Worm (Caenorhabditis elegans): ENCODE results near the gene F47D2.11.
"Not testable (repeated sequence)": the region's sequence is repeated elsewhere in the genome, so short reads cannot be mapped to it uniquely, and the experiment has no call there.

F47D2.11 gene

DNA sequence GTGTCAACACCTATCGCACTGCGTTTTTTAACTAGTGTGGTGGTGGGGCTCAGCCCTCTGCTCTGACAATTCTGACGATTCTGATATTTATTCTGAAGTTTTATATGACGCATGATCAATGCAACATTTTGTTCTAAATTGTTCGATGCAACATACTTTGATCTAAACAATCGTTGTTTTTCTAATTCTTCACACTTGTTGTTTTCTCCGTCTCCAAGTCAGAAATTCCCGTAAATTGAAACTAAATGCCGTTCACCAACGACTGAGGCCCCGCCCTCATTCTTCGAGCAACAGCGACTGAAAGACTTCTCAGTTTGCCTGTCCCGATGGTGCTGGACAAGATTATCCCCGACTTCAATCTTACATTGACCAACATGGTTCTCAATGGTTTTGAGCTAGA is 11.1 kb downstream of the F47D2.11 start, which contains the start of gene srt-19:
srt-19 (plus strand) TSS at position 301 of the 400 bp plus-strand sequence.
- TF ChIP-seq cog-1 (tag; optimal IDR thresholded peaks at IDR 0.05); T22C8.4 (GFP tag; IDR thresholded peaks at IDR 0.05); ztf-23 (GFP tag; IDR thresholded peaks at IDR 0.05): not testable (repeated sequence)

ce11 chrV:4281699-4282098 is 14.1 kb downstream of the F47D2.11 start, which contains the start of gene srt-37:
TSS of gene srt-37 (minus strand) at chrV:4281799.
- not testable (repeated sequence) for TF ChIP-seq klf-2 (GFP tag; conservative IDR thresholded peaks at IDR 0.05); flt-1 (GFP tag; IDR thresholded peaks at IDR 0.05); ztf-23 (GFP tag; IDR thresholded peaks at IDR 0.05)

- TF ChIP-seq flt-1 (GFP tag; IDR thresholded peaks at IDR 0.05); med-1 (GFP tag; optimal IDR thresholded peaks at IDR 0.05; ENCODE audit: insufficient read depth); ztf-23 (GFP tag; IDR thresholded peaks at IDR 0.05): not testable (repeated sequence)
Observed at ce11 chrV:4278735-4279134, 17.1 kb downstream of the F47D2.11 start, which contains the start of gene srt-20. TSS of gene srt-20 (minus strand) at chrV:4278835.

DNA sequence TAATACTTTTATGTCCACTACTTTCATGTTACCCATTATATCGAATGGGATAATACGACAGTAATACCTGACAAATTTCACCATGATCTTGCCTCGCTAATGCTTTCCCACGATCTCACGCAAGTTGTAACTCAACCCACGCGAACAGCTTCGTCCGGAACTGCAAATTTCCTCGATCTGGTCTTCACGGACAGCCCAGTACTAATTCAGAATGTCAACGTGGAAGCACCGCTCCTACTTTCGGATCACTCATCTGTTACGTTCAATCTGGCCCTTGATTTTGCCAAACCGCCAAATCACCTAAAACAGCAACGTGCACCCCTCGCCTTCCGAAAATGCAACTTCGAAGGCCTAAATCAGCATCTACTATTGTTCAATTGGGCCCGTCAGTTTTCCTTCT is 22.4 kb downstream of the F47D2.11 start:
- TF ChIP-seq tab-1 (GFP tag; IDR thresholded peaks at IDR 0.05) (no peak), T22C8.4 (GFP tag; IDR thresholded peaks at IDR 0.05) (no peak), flt-1 (GFP tag; IDR thresholded peaks at IDR 0.05) (no peak), med-1 (GFP tag; optimal IDR thresholded peaks at IDR 0.05; ENCODE audit: insufficient read depth) (no peak), ztf-29 (GFP tag; IDR thresholded peaks at IDR 0.05) (no peak), cog-1 (tag; optimal IDR thresholded peaks at IDR 0.05) (no peak), klf-2 (GFP tag; conservative IDR thresholded peaks at IDR 0.05) (no peak), ztf-23 (GFP tag; IDR thresholded peaks at IDR 0.05) (no peak)

DNA sequence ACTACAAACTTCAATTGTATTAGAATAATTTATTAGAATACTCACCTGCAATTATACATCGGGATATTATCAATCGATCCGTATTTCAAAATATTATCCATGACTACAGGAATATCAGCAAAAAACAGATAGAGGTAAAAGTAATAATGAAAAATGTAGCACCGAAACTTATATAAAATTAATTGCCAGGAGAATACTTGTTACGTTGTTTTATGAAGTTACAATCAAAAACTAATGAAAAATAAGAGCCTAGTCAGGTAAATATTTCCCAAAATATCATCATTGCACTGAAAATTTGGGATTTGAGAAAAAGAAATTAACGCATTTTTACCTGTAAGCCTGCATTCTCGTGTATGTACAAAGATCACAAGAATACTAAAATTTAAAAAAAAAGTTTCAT is 24.6 kb downstream of the F47D2.11 start, which contains the start of gene srt-38:
srt-38 (minus strand) TSS at position 101 of the 400 bp plus-strand sequence.
- TF ChIP-seq tab-1 (GFP tag; IDR thresholded peaks at IDR 0.05); med-1 (GFP tag; optimal IDR thresholded peaks at IDR 0.05; ENCODE audit: insufficient read depth); cog-1 (tag; optimal IDR thresholded peaks at IDR 0.05): not testable (repeated sequence)

DNA sequence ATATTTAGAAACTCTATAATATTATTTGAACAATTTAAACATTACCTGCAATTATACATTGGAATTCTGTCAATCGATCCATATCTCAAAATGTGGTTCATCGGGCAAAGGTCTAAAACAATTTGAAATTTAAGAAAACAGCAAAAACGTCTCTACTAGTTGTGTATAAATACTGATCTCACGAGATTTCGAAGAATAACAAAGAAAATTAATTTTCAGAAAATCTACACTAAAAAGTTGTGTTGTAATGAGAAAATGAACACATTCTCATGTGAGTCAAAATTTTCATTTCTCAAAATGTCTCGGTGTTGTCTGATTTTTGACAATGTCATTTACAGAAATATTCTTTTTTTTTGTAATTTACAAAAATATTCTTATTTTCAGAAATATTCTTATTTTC is 27.6 kb downstream of the F47D2.11 start, which contains the start of gene srt-36:
srt-36 (minus strand) TSS at position 101 of the 400 bp plus-strand sequence.
- TF ChIP-seq ztf-29 (GFP tag; IDR thresholded peaks at IDR 0.05); tab-1 (GFP tag; IDR thresholded peaks at IDR 0.05); klf-2 (GFP tag; conservative IDR thresholded peaks at IDR 0.05): not testable (repeated sequence)

DNA sequence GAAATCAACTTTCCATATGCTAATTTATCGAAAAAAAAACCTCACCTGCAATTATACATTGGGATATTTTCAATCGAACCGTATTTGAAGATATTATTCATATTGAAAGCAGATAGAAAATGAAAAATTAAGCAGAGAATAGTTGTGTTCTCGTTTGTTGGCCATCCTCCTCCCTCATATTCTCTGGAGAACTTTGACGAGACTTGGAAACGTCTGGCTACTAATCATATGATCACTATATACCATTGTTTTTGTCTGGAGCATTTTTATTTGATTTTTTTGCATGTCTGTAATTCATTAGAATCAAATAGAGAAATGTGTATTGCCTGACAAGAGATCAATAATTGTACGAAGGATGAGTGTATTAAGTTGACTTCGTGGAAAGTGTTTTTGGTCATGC is 31.3 kb downstream of the F47D2.11 start, which contains the start of gene srt-35:
srt-35 (minus strand) TSS at position 101 of the 400 bp plus-strand sequence.
- no peak for TF ChIP-seq cog-1 (tag; optimal IDR thresholded peaks at IDR 0.05)

DNA sequence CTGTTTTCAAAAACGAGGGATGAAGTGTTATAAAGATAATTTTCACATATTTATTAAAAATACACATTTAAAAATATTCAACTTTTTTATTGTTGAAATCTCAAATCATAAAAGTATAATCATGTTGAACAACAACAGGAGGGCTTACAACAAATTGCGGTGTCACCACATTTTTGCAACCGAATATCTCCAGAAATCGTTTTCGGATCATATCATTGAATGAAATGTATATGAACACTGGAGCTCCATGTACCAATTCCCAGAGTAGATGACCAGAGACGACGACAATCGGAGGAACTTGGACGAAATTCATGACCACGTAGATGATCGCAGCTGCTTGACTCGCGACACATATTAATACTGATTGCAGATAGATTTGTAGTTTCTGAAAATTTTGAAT is 34.4 kb downstream of the F47D2.11 start:
- TF ChIP-seq tab-1 (GFP tag; IDR thresholded peaks at IDR 0.05) (no peak), med-1 (GFP tag; optimal IDR thresholded peaks at IDR 0.05; ENCODE audit: insufficient read depth) (no peak), klf-2 (GFP tag; conservative IDR thresholded peaks at IDR 0.05) (no peak), ztf-23 (GFP tag; IDR thresholded peaks at IDR 0.05) (no peak)

DNA sequence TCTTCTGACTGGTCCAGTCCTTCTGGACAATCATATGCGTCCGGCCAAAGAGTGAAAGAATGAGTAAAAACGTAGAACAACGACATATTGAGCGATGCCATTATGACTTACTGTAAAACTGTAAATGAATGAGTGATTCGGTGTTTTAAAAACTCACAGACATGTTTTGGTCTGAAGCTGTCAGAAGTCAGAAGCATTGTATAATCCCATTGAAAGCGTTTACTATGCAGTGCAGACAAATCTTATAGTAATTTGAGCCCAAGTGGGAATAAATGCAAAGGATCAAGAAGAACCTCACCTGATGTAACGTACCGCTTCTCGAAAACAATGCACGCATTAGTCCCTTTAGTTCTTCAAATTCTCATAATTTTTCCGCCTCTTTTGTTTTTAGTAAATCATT is 35.7 kb downstream of the F47D2.11 start, which contains the start of gene srt-3:
srt-3 (minus strand) TSS at position 101 of the 400 bp plus-strand sequence.
- TF ChIP-seq tab-1 (GFP tag; IDR thresholded peaks at IDR 0.05), result no peak
- TF ChIP-seq cog-1 (tag; optimal IDR thresholded peaks at IDR 0.05), result no peak
- TF ChIP-seq ref-1 (GFP tag; conservative IDR thresholded peaks at IDR 0.05), result no peak
- TF ChIP-seq med-1 (GFP tag; optimal IDR thresholded peaks at IDR 0.05; ENCODE audit: insufficient read depth), result no peak
- TF ChIP-seq ztf-29 (GFP tag; IDR thresholded peaks at IDR 0.05), result no peak
- TF ChIP-seq flt-1 (GFP tag; IDR thresholded peaks at IDR 0.05), result no peak
- no peak for TF ChIP-seq klf-2 (GFP tag; conservative IDR thresholded peaks at IDR 0.05)
- no peak for TF ChIP-seq ztf-23 (GFP tag; IDR thresholded peaks at IDR 0.05)
- no peak for TF ChIP-seq T22C8.4 (GFP tag; IDR thresholded peaks at IDR 0.05)

- TF ChIP-seq T22C8.4 (GFP tag; IDR thresholded peaks at IDR 0.05) (no peak), ztf-29 (GFP tag; IDR thresholded peaks at IDR 0.05) (no peak), med-1 (GFP tag; optimal IDR thresholded peaks at IDR 0.05; ENCODE audit: insufficient read depth) (no peak), ref-1 (GFP tag; conservative IDR thresholded peaks at IDR 0.05) (no peak), flt-1 (GFP tag; IDR thresholded peaks at IDR 0.05) (no peak), tab-1 (GFP tag; IDR thresholded peaks at IDR 0.05) (no peak), cog-1 (tag; optimal IDR thresholded peaks at IDR 0.05) (no peak), ztf-23 (GFP tag; IDR thresholded peaks at IDR 0.05) (no peak), klf-2 (GFP tag; conservative IDR thresholded peaks at IDR 0.05) (no peak)
Observed at ce11 chrV:4256474-4256873, 39.3 kb downstream of the F47D2.11 start, which contains the start of gene srt-14. TSS of gene srt-14 (minus strand) at chrV:4256574.

DNA sequence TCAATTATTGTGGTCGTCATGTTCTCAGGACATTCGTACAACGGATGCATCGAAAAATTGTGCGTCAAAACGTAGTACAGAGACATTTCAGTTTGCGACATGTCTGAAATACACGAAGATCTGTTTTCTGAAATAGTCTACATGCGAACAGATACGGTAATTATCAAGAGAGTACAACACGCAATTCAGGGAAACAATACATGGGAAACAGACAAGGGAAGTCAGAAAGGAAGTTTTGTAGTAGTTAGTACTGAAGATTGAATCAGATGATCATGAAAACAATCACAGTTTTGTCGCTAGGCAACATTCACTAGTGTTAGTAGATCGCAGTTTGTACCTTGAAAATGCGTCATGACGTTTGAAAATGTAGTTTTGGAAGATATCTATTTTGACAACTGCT is 45.8 kb downstream of the F47D2.11 start, which contains the start of gene srt-13:
srt-13 (minus strand) TSS at position 101 of the 400 bp plus-strand sequence.
- TF ChIP-seq ztf-29 (GFP tag; IDR thresholded peaks at IDR 0.05), result no peak
- TF ChIP-seq med-1 (GFP tag; optimal IDR thresholded peaks at IDR 0.05; ENCODE audit: insufficient read depth), result no peak
- no peak for TF ChIP-seq klf-2 (GFP tag; conservative IDR thresholded peaks at IDR 0.05)
